Fruit fly (Drosophila melanogaster): ENCODE measurements around the gene CG7044.

The CG7044 gene

dm6 chr3R:21071943-21072500 lies 29.5 kb downstream of the CG7044 start:
- TF ChIP-seq EcR (GFP tag; optimal IDR thresholded peaks at IDR 0.05), result no peak
- TF ChIP-seq CG8478 (optimal IDR thresholded peaks at IDR 0.05), result no peak
- TF ChIP-seq psq (optimal IDR thresholded peaks at IDR 0.05), result no peak
- no peak for TF ChIP-seq Dll (optimal IDR thresholded peaks at IDR 0.05)
- no peak for TF ChIP-seq pan (optimal IDR thresholded peaks at IDR 0.05)
- TF ChIP-seq usp (GFP tag; optimal IDR thresholded peaks at IDR 0.05), result no peak

- TF ChIP-seq pan (optimal IDR thresholded peaks at IDR 0.05) (no peak), EcR (GFP tag; optimal IDR thresholded peaks at IDR 0.05) (no peak), Dll (optimal IDR thresholded peaks at IDR 0.05) (no peak), usp (GFP tag; optimal IDR thresholded peaks at IDR 0.05) (no peak), CG8478 (optimal IDR thresholded peaks at IDR 0.05) (no peak), psq (optimal IDR thresholded peaks at IDR 0.05) (no peak)
Observed at dm6 chr3R:21071312-21071711, 30.2 kb downstream of the CG7044 start.

- TF ChIP-seq psq (optimal IDR thresholded peaks at IDR 0.05), result no peak
- TF ChIP-seq pan (optimal IDR thresholded peaks at IDR 0.05), result no peak
- no peak for TF ChIP-seq Dll (optimal IDR thresholded peaks at IDR 0.05)
- TF ChIP-seq EcR (GFP tag; optimal IDR thresholded peaks at IDR 0.05), result no peak
- TF ChIP-seq CG8478 (optimal IDR thresholded peaks at IDR 0.05), result no peak
- no peak for TF ChIP-seq usp (GFP tag; optimal IDR thresholded peaks at IDR 0.05)
Observed at dm6 chr3R:21069742-21070141, 31.8 kb downstream of the CG7044 start.

- TF ChIP-seq usp (GFP tag; optimal IDR thresholded peaks at IDR 0.05), result no peak
- no peak for TF ChIP-seq Dll (optimal IDR thresholded peaks at IDR 0.05)
- TF ChIP-seq pan (optimal IDR thresholded peaks at IDR 0.05), result no peak
- TF ChIP-seq CG8478 (optimal IDR thresholded peaks at IDR 0.05), result no peak
- no peak for TF ChIP-seq EcR (GFP tag; optimal IDR thresholded peaks at IDR 0.05)
- TF ChIP-seq psq (optimal IDR thresholded peaks at IDR 0.05), result no peak
Observed at dm6 chr3R:21067543-21067942, 34.0 kb downstream of the CG7044 start.

dm6 chr3R:21066469-21067284 lies 34.8 kb downstream of the CG7044 start:
- TF ChIP-seq CG8478 (optimal IDR thresholded peaks at IDR 0.05) (no peak), usp (GFP tag; optimal IDR thresholded peaks at IDR 0.05) (no peak), Dll (optimal IDR thresholded peaks at IDR 0.05) (no peak), EcR (GFP tag; optimal IDR thresholded peaks at IDR 0.05) (no peak), psq (optimal IDR thresholded peaks at IDR 0.05) (no peak), pan (optimal IDR thresholded peaks at IDR 0.05) (no peak)

dm6 chr3R:21065696-21066080 lies 35.8 kb downstream of the CG7044 start:
- TF ChIP-seq Dll (optimal IDR thresholded peaks at IDR 0.05), result no peak
- no peak for TF ChIP-seq usp (GFP tag; optimal IDR thresholded peaks at IDR 0.05)
- no peak for TF ChIP-seq psq (optimal IDR thresholded peaks at IDR 0.05)
- no peak for TF ChIP-seq CG8478 (optimal IDR thresholded peaks at IDR 0.05)

- no peak for TF ChIP-seq Dll (optimal IDR thresholded peaks at IDR 0.05)
- no peak for TF ChIP-seq usp (GFP tag; optimal IDR thresholded peaks at IDR 0.05)
- no peak for TF ChIP-seq pan (optimal IDR thresholded peaks at IDR 0.05)
- no peak for TF ChIP-seq CG8478 (optimal IDR thresholded peaks at IDR 0.05)
- no peak for TF ChIP-seq psq (optimal IDR thresholded peaks at IDR 0.05)
- TF ChIP-seq EcR (GFP tag; optimal IDR thresholded peaks at IDR 0.05), result no peak
Observed at dm6 chr3R:21065010-21065695, 36.4 kb downstream of the CG7044 start, which contains the start of gene AnxB9. AnxB9 (plus strand) TSS chr3R:21065241.

dm6 chr3R:21064000-21064924 lies 37.3 kb downstream of the CG7044 start, which contains the start of gene Cortactin:
Cortactin (minus strand) TSS chr3R:21064471.
- TF ChIP-seq Dll (optimal IDR thresholded peaks at IDR 0.05), result no peak

dm6 chr3R:21063433-21063832 lies 38.1 kb downstream of the CG7044 start:
- TF ChIP-seq pan (optimal IDR thresholded peaks at IDR 0.05) (no peak), psq (optimal IDR thresholded peaks at IDR 0.05) (no peak), CG8478 (optimal IDR thresholded peaks at IDR 0.05) (no peak), Dll (optimal IDR thresholded peaks at IDR 0.05) (no peak), EcR (GFP tag; optimal IDR thresholded peaks at IDR 0.05) (no peak), usp (GFP tag; optimal IDR thresholded peaks at IDR 0.05) (no peak)

dm6 chr3R:21060430-21061245 lies 40.9 kb downstream of the CG7044 start, which contains the start of gene Mvl:
Mvl (minus strand) TSS chr3R:21060800.
- no peak for TF ChIP-seq Dll (optimal IDR thresholded peaks at IDR 0.05)
- TF ChIP-seq CG8478 (optimal IDR thresholded peaks at IDR 0.05), result no peak
- no peak for TF ChIP-seq pan (optimal IDR thresholded peaks at IDR 0.05)
- TF ChIP-seq psq (optimal IDR thresholded peaks at IDR 0.05), result no peak
- TF ChIP-seq EcR (GFP tag; optimal IDR thresholded peaks at IDR 0.05), result peak in 1 of 2 experiments; percentile 60
